Fruit fly (Drosophila melanogaster) whole organism, prepupa: Measurements from ENCODE around the gene dpr7.

ENCODE experiments used
- CG10669 ChIP-seq: fragments of 200-800 bp; sonication (Bioruptor generic); optimal IDR thresholded peaks from 3 replicates; lab custom pipeline; 2018; ENCODE audit warnings: missing biosample characterization, mild to moderate bottlenecking, missing genetic modification characterization, moderate library complexity
- CG11762 ChIP-seq: fragments of 200-800 bp; sonication (Bioruptor generic); optimal IDR thresholded peaks from 3 replicates; lab custom pipeline; 2016; ENCODE audit warnings: missing biosample characterization, missing genetic modification characterization; ENCODE audit not compliant: insufficient read depth
- CG15336 ChIP-seq: fragments of 200-800 bp; sonication (Bioruptor generic); IDR thresholded peaks from 2 replicates; pipeline ENCODE4 v1.3.6; 2022; ENCODE audit warnings: missing biosample characterization, missing genetic modification characterization
- CG1621 ChIP-seq: fragments of 200-800 bp; sonication (Bioruptor generic); optimal IDR thresholded peaks from 3 replicates; lab custom pipeline; 2018; ENCODE audit warnings: missing biosample characterization, mild to moderate bottlenecking, missing genetic modification characterization
- CG3032 ChIP-seq: fragments of 200-800 bp; optimal IDR thresholded peaks from 2 replicates; lab custom pipeline; 2019; ENCODE audit warnings: missing biosample characterization, mild to moderate bottlenecking, missing genetic modification characterization, moderate library complexity
- CG32006 ChIP-seq: fragments of 200-800 bp; sonication (Bioruptor generic); optimal IDR thresholded peaks from 3 replicates; lab custom pipeline; 2017; ENCODE audit warnings: missing biosample characterization, mild to moderate bottlenecking, missing genetic modification characterization
- CG3919 ChIP-seq: fragments of 200-800 bp; sonication (Bioruptor generic); optimal IDR thresholded peaks from 3 replicates; lab custom pipeline; 2016; ENCODE audit warnings: missing biosample characterization, missing genetic modification characterization
- CG4318 ChIP-seq: fragments of 200-800 bp; sonication (Bioruptor generic); optimal IDR thresholded peaks from 3 replicates; lab custom pipeline; 2017; ENCODE audit warnings: missing biosample characterization, mild to moderate bottlenecking, missing genetic modification characterization
- CG6163 ChIP-seq: fragments of 200-800 bp; sonication (Bioruptor generic); IDR thresholded peaks from 3 replicates; pipeline ENCODE4 v1.3.6; 2022; ENCODE audit warnings: missing biosample characterization, missing genetic modification characterization
- CG6276 ChIP-seq: fragments of 200-800 bp; sonication (Bioruptor generic); optimal IDR thresholded peaks from 2 replicates; lab custom pipeline; 2017; ENCODE audit warnings: missing biosample characterization, mild to moderate bottlenecking, missing genetic modification characterization
- CG6854 ChIP-seq: fragments of 200-800 bp; sonication (Bioruptor generic); optimal IDR thresholded peaks from 2 replicates; lab custom pipeline; 2017; ENCODE audit warnings: missing biosample characterization, mild to moderate bottlenecking, missing genetic modification characterization
- CG7368 ChIP-seq: fragments of 200-800 bp; sonication (Bioruptor generic); optimal IDR thresholded peaks from 3 replicates; lab custom pipeline; 2016; ENCODE audit warnings: missing biosample characterization, missing genetic modification characterization
- CG8119 ChIP-seq: fragments of 200-800 bp; sonication (Bioruptor generic); IDR thresholded peaks from 3 replicates; pipeline ENCODE4 v1.3.6; 2022; ENCODE audit warnings: missing biosample characterization, missing genetic modification characterization
- CG8632 ChIP-seq: fragments of 200-800 bp; sonication (Bioruptor generic); optimal IDR thresholded peaks from 3 replicates; lab custom pipeline; 2016; ENCODE audit warnings: missing biosample characterization, missing genetic modification characterization
- CG9139 ChIP-seq: fragments of 200-800 bp; sonication (Bioruptor generic); optimal IDR thresholded peaks from 3 replicates; lab custom pipeline; 2017; ENCODE audit warnings: missing biosample characterization, mild to moderate bottlenecking, missing genetic modification characterization
- Eip93F ChIP-seq: fragments of 200-800 bp; sonication (Bioruptor generic); optimal IDR thresholded peaks from 2 replicates; lab custom pipeline; 2016; ENCODE audit warnings: missing biosample characterization, mild to moderate bottlenecking, missing genetic modification characterization
- Ets21C ChIP-seq: fragments of 200-800 bp; sonication (Bioruptor generic); optimal IDR thresholded peaks from 3 replicates; lab custom pipeline; 2016; ENCODE audit warnings: missing biosample characterization, missing genetic modification characterization
- Ets96B ChIP-seq: fragments of 200-800 bp; optimal IDR thresholded peaks from 2 replicates; lab custom pipeline; 2019; ENCODE audit warnings: missing biosample characterization, mild to moderate bottlenecking, missing genetic modification characterization, moderate library complexity
- Hr38 ChIP-seq: sonication (Bioruptor generic); optimal IDR thresholded peaks from 2 replicates; lab custom pipeline; 2016; ENCODE audit warnings: missing biosample characterization, missing genetic modification characterization
- Hr39 ChIP-seq: fragments of 200-800 bp; sonication (Bioruptor generic); optimal IDR thresholded peaks from 2 replicates; lab custom pipeline; 2016; ENCODE audit warnings: missing biosample characterization, missing genetic modification characterization
- Hr4 ChIP-seq: fragments of 200-800 bp; sonication (Bioruptor generic); optimal IDR thresholded peaks from 3 replicates; lab custom pipeline; 2016; ENCODE audit warnings: missing biosample characterization, missing genetic modification characterization
- Lpt ChIP-seq: fragments of 200-800 bp; sonication (Bioruptor generic); optimal IDR thresholded peaks from 3 replicates; lab custom pipeline; 2016; ENCODE audit warnings: missing biosample characterization, missing genetic modification characterization
- Smox ChIP-seq: fragments of 200-800 bp; sonication (Bioruptor generic); optimal IDR thresholded peaks from 3 replicates; lab custom pipeline; 2016; ENCODE audit warnings: missing biosample characterization, missing genetic modification characterization
- acj6 ChIP-seq: fragments of 200-800 bp; sonication (Bioruptor generic); optimal IDR thresholded peaks from 3 replicates; lab custom pipeline; 2016; ENCODE audit warnings: missing biosample characterization, missing genetic modification characterization
- cyc ChIP-seq: fragments of 200-800 bp; sonication (Bioruptor generic); optimal IDR thresholded peaks from 3 replicates; lab custom pipeline; 2016; ENCODE audit warnings: missing biosample characterization, missing genetic modification characterization
- dsx ChIP-seq: fragments of 200-800 bp; optimal IDR thresholded peaks from 3 replicates; lab custom pipeline; 2019; ENCODE audit warnings: missing biosample characterization, mild to moderate bottlenecking, missing genetic modification characterization, moderate library complexity; ENCODE audit not compliant: poor library complexity, severe bottlenecking
- eg ChIP-seq: fragments of 200-800 bp; sonication (Bioruptor generic); IDR thresholded peaks from 3 replicates; pipeline ENCODE4 v1.3.6; 2022; ENCODE audit warnings: missing biosample characterization, missing genetic modification characterization
- esn ChIP-seq: fragments of 200-800 bp; sonication (Bioruptor generic); optimal IDR thresholded peaks from 2 replicates; lab custom pipeline; 2016; ENCODE audit warnings: missing biosample characterization, mild to moderate bottlenecking, missing genetic modification characterization, moderate library complexity
- fd59A ChIP-seq: fragments of 200-800 bp; sonication (Bioruptor generic); optimal IDR thresholded peaks from 2 replicates; lab custom pipeline; 2017; ENCODE audit warnings: missing biosample characterization, mild to moderate bottlenecking, missing genetic modification characterization, missing genetic modification reagents
- fd85E ChIP-seq: fragments of 200-800 bp; sonication (Bioruptor generic); optimal IDR thresholded peaks from 3 replicates; lab custom pipeline; 2016; ENCODE audit warnings: missing biosample characterization, missing genetic modification characterization
- spab ChIP-seq: fragments of 200-800 bp; sonication (Bioruptor generic); optimal IDR thresholded peaks from 2 replicates; lab custom pipeline; 2017; ENCODE audit warnings: missing biosample characterization, mild to moderate bottlenecking, missing genetic modification characterization, missing genetic modification reagents
- ss ChIP-seq, 2 experiments: fragments of 200-800 bp; sonication (Bioruptor generic); optimal IDR thresholded peaks; 2 replicates in 1 of 2; 3 replicates in 1 of 2; lab custom pipeline; 2017 to 2018; ENCODE audit warnings: mild to moderate bottlenecking in 2 of 2, missing biosample characterization in 2 of 2, missing genetic modification characterization in 2 of 2, moderate library complexity in 1 of 2
- svp ChIP-seq: fragments of 200-800 bp; sonication (Bioruptor generic); peaks from one replicate; lab custom pipeline; 2016; ENCODE audit warnings: missing biosample characterization, missing genetic modification characterization
- topi ChIP-seq: fragments of 200-800 bp; sonication (Bioruptor generic); optimal IDR thresholded peaks from 3 replicates; lab custom pipeline; 2016; ENCODE audit warnings: missing biosample characterization, missing genetic modification characterization
- vri ChIP-seq: fragments of 200-800 bp; sonication (Bioruptor generic); optimal IDR thresholded peaks from 3 replicates; lab custom pipeline; 2016; ENCODE audit warnings: missing biosample characterization, mild to moderate bottlenecking, missing genetic modification characterization

Gene dpr7

dm6 chr4:253176-253575 lies at the start of gene dpr7:
TSS of gene dpr7 (minus strand) at chr4:253329.
- TF ChIP-seq CG9139 (GFP tag; lab: Kevin White, UChicago) (no peak), Hr39 (GFP tag; lab: Kevin White, UChicago) (no peak), CG3032 (tag; lab: Kevin White, UChicago) (no peak), CG6276 (GFP tag; lab: Kevin White, UChicago) (no peak), svp (GFP tag; lab: Kevin White, UChicago) (no peak), eg (no peak)

dm6 chr4:292403-292802 lies 39.3 kb upstream of the dpr7 start:
- TF ChIP-seq ss (GFP tag; optimal IDR thresholded peaks at IDR 0.05; lab: Kevin White, UChicago) (no peak), Smox (GFP tag; lab: Kevin White, UChicago) (no peak), Ets21C (GFP tag; lab: Kevin White, UChicago) (no peak), spab (GFP tag; lab: Kevin White, UChicago) (no peak), CG3919 (GFP tag; lab: Kevin White, UChicago) (no peak), topi (no peak), Hr4 (GFP tag; lab: Kevin White, UChicago) (no peak), CG1621 (no peak), CG8119 (no peak), acj6 (GFP tag; lab: Kevin White, UChicago) (no peak), Eip93F (GFP tag; lab: Kevin White, UChicago) (no peak), Hr38 (GFP tag; lab: Kevin White, UChicago) (no peak), CG7368 (GFP tag; lab: Kevin White, UChicago) (no peak), esn (GFP tag; lab: Kevin White, UChicago) (no peak), CG6854 (no peak), CG4318 (no peak), Ets96B (tag; lab: Kevin White, UChicago) (no peak), Lpt (no peak), CG10669 (no peak)
- TF ChIP-seq, all 60 proteins: peak for 0

DNA sequence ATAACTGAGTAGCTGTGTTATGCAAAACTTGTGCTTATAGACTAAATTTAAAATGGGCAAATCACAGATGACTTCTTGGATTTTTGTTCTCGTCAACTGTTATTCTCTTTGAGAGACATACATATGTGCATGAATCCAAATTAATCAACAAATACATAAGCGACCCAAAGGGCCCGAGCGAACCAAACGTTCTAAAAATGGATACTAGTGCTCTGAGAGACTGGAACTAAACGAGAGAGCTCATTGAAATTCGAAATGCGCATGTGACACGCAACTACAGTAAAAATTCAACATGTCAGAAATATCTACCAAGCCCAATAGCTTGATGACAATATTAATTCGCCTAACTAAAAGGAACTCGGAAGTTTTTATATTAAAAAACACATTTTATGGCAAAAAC lies 23.2 kb upstream of the dpr7 start, which contains the start of gene NfI:
Gene NfI, minus strand, starts transcription at position 45 of the 400 bp plus-strand sequence.
- TF ChIP-seq CG6163 (GFP tag; lab: Robert Waterston, UW) (no peak), svp (GFP tag; lab: Kevin White, UChicago) (peak; percentile 51)
- TF ChIP-seq, all 60 proteins: peak for 1

dm6 chr4:274704-275103 lies 21.6 kb upstream of the dpr7 start:
- no peak for TF ChIP-seq vri (GFP tag; lab: Kevin White, UChicago)

dm6 chr4:261484-262070 lies 8.4 kb upstream of the dpr7 start:
- TF ChIP-seq cyc (GFP tag; lab: Kevin White, UChicago): no peak
- TF ChIP-seq fd59A (GFP tag; lab: Kevin White, UChicago): no peak
- TF ChIP-seq svp (GFP tag; lab: Kevin White, UChicago): no peak
- no peak for TF ChIP-seq CG10669
- TF ChIP-seq dsx (GFP tag; lab: Kevin White, UChicago): no peak
- no peak for TF ChIP-seq fd85E
- TF ChIP-seq CG11762 (GFP tag; lab: Kevin White, UChicago): no peak
- no peak for TF ChIP-seq CG1621
- no peak for TF ChIP-seq spab (GFP tag; lab: Kevin White, UChicago)
- no peak for TF ChIP-seq Hr4 (GFP tag; lab: Kevin White, UChicago)
- TF ChIP-seq CG32006: no peak
- no peak for TF ChIP-seq CG8632 (GFP tag; lab: Kevin White, UChicago)
- TF ChIP-seq Ets96B (tag; lab: Kevin White, UChicago): no peak
- TF ChIP-seq Hr38 (GFP tag; lab: Kevin White, UChicago): no peak
- no peak for TF ChIP-seq CG7368 (GFP tag; lab: Kevin White, UChicago)
- no peak for TF ChIP-seq Ets21C (GFP tag; lab: Kevin White, UChicago)
- TF ChIP-seq Lpt: no peak
- no peak for TF ChIP-seq CG15336 (GFP tag; lab: Robert Waterston, UW)
- no peak for TF ChIP-seq ss (GFP tag; optimal IDR thresholded peaks at IDR 0.05; lab: Kevin White, UChicago)
